Fruit fly (Drosophila melanogaster) whole organism, prepupa: ENCODE measurements around the gene CG3091.
A peak's percentile ranks its signal among the peaks of the same experiment; 100 is the strongest.

Experiments used
- Blimp-1 ChIP-seq: fragments of 200-800 bp; sonication (Bioruptor generic); optimal IDR thresholded peaks from 3 replicates; lab custom pipeline; 2017; ENCODE audit warnings: missing biosample characterization, missing genetic modification characterization, mild to moderate bottlenecking, moderate library complexity, missing genetic modification reagents
- CG10669 ChIP-seq: fragments of 200-800 bp; sonication (Bioruptor generic); optimal IDR thresholded peaks from 3 replicates; lab custom pipeline; 2018; ENCODE audit warnings: missing biosample characterization, mild to moderate bottlenecking, missing genetic modification characterization, moderate library complexity
- CG11762 ChIP-seq: fragments of 200-800 bp; sonication (Bioruptor generic); optimal IDR thresholded peaks from 3 replicates; lab custom pipeline; 2016; ENCODE audit warnings: missing biosample characterization, missing genetic modification characterization; ENCODE audit not compliant: insufficient read depth
- CG11902 ChIP-seq: fragments of 200-800 bp; sonication (Bioruptor generic); optimal IDR thresholded peaks from 3 replicates; lab custom pipeline; 2016; ENCODE audit warnings: missing biosample characterization, missing genetic modification characterization
- CG15336 ChIP-seq: fragments of 200-800 bp; sonication (Bioruptor generic); IDR thresholded peaks from 2 replicates; pipeline ENCODE4 v1.3.6; 2022; ENCODE audit warnings: missing biosample characterization, missing genetic modification characterization
- CG31627 ChIP-seq: fragments of 200-800 bp; sonication (Bioruptor generic); optimal IDR thresholded peaks from 3 replicates; lab custom pipeline; 2016; ENCODE audit warnings: missing biosample characterization, missing genetic modification characterization
- CG32006 ChIP-seq: fragments of 200-800 bp; sonication (Bioruptor generic); optimal IDR thresholded peaks from 3 replicates; lab custom pipeline; 2017; ENCODE audit warnings: missing biosample characterization, mild to moderate bottlenecking, missing genetic modification characterization
- CG34406 ChIP-seq: fragments of 200-800 bp; sonication (Bioruptor generic); optimal IDR thresholded peaks from 3 replicates; lab custom pipeline; 2016; ENCODE audit warnings: missing biosample characterization, missing genetic modification characterization
- CG3919 ChIP-seq: fragments of 200-800 bp; sonication (Bioruptor generic); optimal IDR thresholded peaks from 3 replicates; lab custom pipeline; 2016; ENCODE audit warnings: missing biosample characterization, missing genetic modification characterization
- CG6163 ChIP-seq: fragments of 200-800 bp; sonication (Bioruptor generic); IDR thresholded peaks from 3 replicates; pipeline ENCODE4 v1.3.6; 2022; ENCODE audit warnings: missing biosample characterization, missing genetic modification characterization
- CG6854 ChIP-seq: fragments of 200-800 bp; sonication (Bioruptor generic); optimal IDR thresholded peaks from 2 replicates; lab custom pipeline; 2017; ENCODE audit warnings: missing biosample characterization, mild to moderate bottlenecking, missing genetic modification characterization
- CG7368 ChIP-seq: fragments of 200-800 bp; sonication (Bioruptor generic); optimal IDR thresholded peaks from 3 replicates; lab custom pipeline; 2016; ENCODE audit warnings: missing biosample characterization, missing genetic modification characterization
- CG8632 ChIP-seq: fragments of 200-800 bp; sonication (Bioruptor generic); optimal IDR thresholded peaks from 3 replicates; lab custom pipeline; 2016; ENCODE audit warnings: missing biosample characterization, missing genetic modification characterization
- CG9139 ChIP-seq: fragments of 200-800 bp; sonication (Bioruptor generic); optimal IDR thresholded peaks from 3 replicates; lab custom pipeline; 2017; ENCODE audit warnings: missing biosample characterization, mild to moderate bottlenecking, missing genetic modification characterization
- Eip75B ChIP-seq: fragments of 200-800 bp; sonication (Bioruptor generic); optimal IDR thresholded peaks from 3 replicates; lab custom pipeline; 2016; ENCODE audit warnings: missing biosample characterization, missing genetic modification characterization
- Eip78C ChIP-seq: fragments of 200-800 bp; sonication (Bioruptor generic); peaks from one replicate; lab custom pipeline; 2016; ENCODE audit warnings: missing biosample characterization, missing genetic modification characterization
- Eip93F ChIP-seq: fragments of 200-800 bp; sonication (Bioruptor generic); optimal IDR thresholded peaks from 2 replicates; lab custom pipeline; 2016; ENCODE audit warnings: missing biosample characterization, mild to moderate bottlenecking, missing genetic modification characterization
- Ets21C ChIP-seq: fragments of 200-800 bp; sonication (Bioruptor generic); optimal IDR thresholded peaks from 3 replicates; lab custom pipeline; 2016; ENCODE audit warnings: missing biosample characterization, missing genetic modification characterization
- Gug ChIP-seq: fragments of 200-800 bp; sonication (Bioruptor generic); IDR thresholded peaks from 2 replicates; pipeline ENCODE4 v1.3.6; 2022; ENCODE audit warnings: missing biosample characterization, missing genetic modification characterization
- Hr39 ChIP-seq: fragments of 200-800 bp; sonication (Bioruptor generic); optimal IDR thresholded peaks from 2 replicates; lab custom pipeline; 2016; ENCODE audit warnings: missing biosample characterization, missing genetic modification characterization
- Hr4 ChIP-seq: fragments of 200-800 bp; sonication (Bioruptor generic); optimal IDR thresholded peaks from 3 replicates; lab custom pipeline; 2016; ENCODE audit warnings: missing biosample characterization, missing genetic modification characterization
- Lpt ChIP-seq: fragments of 200-800 bp; sonication (Bioruptor generic); optimal IDR thresholded peaks from 3 replicates; lab custom pipeline; 2016; ENCODE audit warnings: missing biosample characterization, missing genetic modification characterization
- Met ChIP-seq: fragments of 200-800 bp; sonication (Bioruptor generic); optimal IDR thresholded peaks from 3 replicates; lab custom pipeline; 2016; ENCODE audit warnings: missing biosample characterization, missing genetic modification characterization
- OdsH ChIP-seq: fragments of 200-800 bp; sonication (Bioruptor generic); optimal IDR thresholded peaks from 3 replicates; lab custom pipeline; 2016; ENCODE audit warnings: missing biosample characterization, missing genetic modification characterization
- Sox102F ChIP-seq: fragments of 200-800 bp; sonication (Bioruptor generic); optimal IDR thresholded peaks from 2 replicates; lab custom pipeline; 2016; ENCODE audit warnings: missing biosample characterization, mild to moderate bottlenecking, missing genetic modification characterization
- Sox14 ChIP-seq: fragments of 200-800 bp; sonication (Bioruptor generic); optimal IDR thresholded peaks from 3 replicates; lab custom pipeline; 2016; ENCODE audit warnings: missing biosample characterization, missing genetic modification characterization
- achi ChIP-seq: fragments of 200-800 bp; sonication (Bioruptor generic); optimal IDR thresholded peaks from 3 replicates; lab custom pipeline; 2016; ENCODE audit warnings: missing biosample characterization, missing genetic modification characterization
- cyc ChIP-seq: fragments of 200-800 bp; sonication (Bioruptor generic); optimal IDR thresholded peaks from 3 replicates; lab custom pipeline; 2016; ENCODE audit warnings: missing biosample characterization, missing genetic modification characterization
- dac ChIP-seq: fragments of 200-800 bp; sonication (Bioruptor generic); optimal IDR thresholded peaks from 2 replicates; lab custom pipeline; 2017; ENCODE audit warnings: missing biosample characterization, mild to moderate bottlenecking, missing genetic modification characterization
- dsx ChIP-seq: fragments of 200-800 bp; optimal IDR thresholded peaks from 3 replicates; lab custom pipeline; 2019; ENCODE audit warnings: missing biosample characterization, mild to moderate bottlenecking, missing genetic modification characterization, moderate library complexity; ENCODE audit not compliant: poor library complexity, severe bottlenecking
- eg ChIP-seq: fragments of 200-800 bp; sonication (Bioruptor generic); IDR thresholded peaks from 3 replicates; pipeline ENCODE4 v1.3.6; 2022; ENCODE audit warnings: missing biosample characterization, missing genetic modification characterization
- esn ChIP-seq: fragments of 200-800 bp; sonication (Bioruptor generic); optimal IDR thresholded peaks from 2 replicates; lab custom pipeline; 2016; ENCODE audit warnings: missing biosample characterization, mild to moderate bottlenecking, missing genetic modification characterization, moderate library complexity
- fd59A ChIP-seq: fragments of 200-800 bp; sonication (Bioruptor generic); optimal IDR thresholded peaks from 2 replicates; lab custom pipeline; 2017; ENCODE audit warnings: missing biosample characterization, mild to moderate bottlenecking, missing genetic modification characterization, missing genetic modification reagents
- fd85E ChIP-seq: fragments of 200-800 bp; sonication (Bioruptor generic); optimal IDR thresholded peaks from 3 replicates; lab custom pipeline; 2016; ENCODE audit warnings: missing biosample characterization, missing genetic modification characterization
- fkh ChIP-seq: fragments of 200-800 bp; sonication (Bioruptor generic); optimal IDR thresholded peaks from 3 replicates; lab custom pipeline; 2017; ENCODE audit warnings: missing biosample characterization, mild to moderate bottlenecking, missing genetic modification characterization, moderate library complexity
- spab ChIP-seq: fragments of 200-800 bp; sonication (Bioruptor generic); optimal IDR thresholded peaks from 2 replicates; lab custom pipeline; 2017; ENCODE audit warnings: missing biosample characterization, mild to moderate bottlenecking, missing genetic modification characterization, missing genetic modification reagents
- ss ChIP-seq, 2 experiments: fragments of 200-800 bp; sonication (Bioruptor generic); optimal IDR thresholded peaks; 2 replicates in 1 of 2; 3 replicates in 1 of 2; lab custom pipeline; 2017 to 2018; ENCODE audit warnings: mild to moderate bottlenecking in 2 of 2, missing biosample characterization in 2 of 2, missing genetic modification characterization in 2 of 2, moderate library complexity in 1 of 2
- svp ChIP-seq: fragments of 200-800 bp; sonication (Bioruptor generic); peaks from one replicate; lab custom pipeline; 2016; ENCODE audit warnings: missing biosample characterization, missing genetic modification characterization
- topi ChIP-seq: fragments of 200-800 bp; sonication (Bioruptor generic); optimal IDR thresholded peaks from 3 replicates; lab custom pipeline; 2016; ENCODE audit warnings: missing biosample characterization, missing genetic modification characterization
- vri ChIP-seq: fragments of 200-800 bp; sonication (Bioruptor generic); optimal IDR thresholded peaks from 3 replicates; lab custom pipeline; 2016; ENCODE audit warnings: missing biosample characterization, mild to moderate bottlenecking, missing genetic modification characterization

The CG3091 gene

DNA sequence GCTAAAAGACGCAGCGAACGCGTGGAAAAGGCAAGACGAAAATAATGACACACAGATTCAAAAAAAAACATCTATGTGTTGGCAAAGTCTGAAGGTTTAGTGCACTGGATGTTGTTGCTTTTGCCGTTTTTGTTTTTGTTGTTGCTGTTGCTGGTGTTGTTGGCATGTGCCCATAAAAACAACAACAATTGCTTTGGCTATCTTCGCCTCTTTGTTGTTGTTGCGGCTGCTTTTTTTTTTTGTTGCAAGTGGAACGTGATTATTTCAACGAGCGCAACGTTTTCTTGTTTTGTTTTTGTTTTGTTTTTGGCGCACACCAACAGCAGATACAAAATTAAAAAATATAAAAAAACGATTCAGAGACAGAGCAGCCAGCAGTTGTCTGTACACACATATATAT, 35.1 kb upstream of the CG3091 start (continued):
- TF ChIP-seq CG6163 (GFP tag; lab: Robert Waterston, UW), result peak; percentile 94
- TF ChIP-seq spab (GFP tag; lab: Kevin White, UChicago), result peak; percentile 87
- peak; percentile 91 for TF ChIP-seq CG15336 (GFP tag; lab: Robert Waterston, UW)
- peak; percentile 4 for TF ChIP-seq vri (GFP tag; lab: Kevin White, UChicago)
- peak; percentile 74 for TF ChIP-seq dac (GFP tag; lab: Kevin White, UChicago)
- peak; percentile 57 for TF ChIP-seq CG11762
- TF ChIP-seq Gug (GFP tag; lab: Robert Waterston, UW), result peak; percentile 80
- TF ChIP-seq Ets21C (GFP tag; lab: Kevin White, UChicago), result no peak
- peak; percentile 65 for TF ChIP-seq svp (GFP tag; lab: Kevin White, UChicago)
- TF ChIP-seq Eip78C, result peak; percentile 81
- TF ChIP-seq CG34406 (GFP tag; lab: Kevin White, UChicago), result peak; percentile 46
- no peak for TF ChIP-seq fkh (GFP tag; lab: Kevin White, UChicago)
- peak; percentile 67 for TF ChIP-seq Eip75B (GFP tag; lab: Kevin White, UChicago)
- peak; percentile 74 for TF ChIP-seq dsx
- peak; percentile 95 for TF ChIP-seq eg (GFP tag; lab: Robert Waterston, UW)
- peak; percentile 66 for TF ChIP-seq achi (GFP tag; lab: Kevin White, UChicago)
- no peak for TF ChIP-seq CG11902 (GFP tag; lab: Kevin White, UChicago)
- TF ChIP-seq CG7368 (GFP tag; lab: Kevin White, UChicago), result peak; percentile 60
- no peak for TF ChIP-seq Blimp-1 (GFP tag; lab: Kevin White, UChicago)
- TF ChIP-seq Eip93F (GFP tag; lab: Kevin White, UChicago), result no peak
- TF ChIP-seq Lpt (GFP tag; lab: Kevin White, UChicago), result peak; percentile 94
- TF ChIP-seq Hr39 (GFP tag; lab: Kevin White, UChicago), result no peak
- peak; percentile 59 for TF ChIP-seq fd59A
- no peak for TF ChIP-seq Met (GFP tag; lab: Kevin White, UChicago)
- peak; percentile 33 for TF ChIP-seq fd85E (GFP tag; lab: Kevin White, UChicago)
- TF ChIP-seq Hr4 (GFP tag; lab: Kevin White, UChicago), result peak; percentile 11
- TF ChIP-seq CG31627 (GFP tag; lab: Kevin White, UChicago), result no peak
- TF ChIP-seq CG9139 (GFP tag; lab: Kevin White, UChicago), result peak; percentile 96
- no peak for TF ChIP-seq cyc (GFP tag; lab: Kevin White, UChicago)

dm6 chrX:2288327-2288726, 34.3 kb upstream of the CG3091 start:
- TF ChIP-seq CG9139 (GFP tag; lab: Kevin White, UChicago) (no peak), Sox102F (peak; percentile 16), Blimp-1 (GFP tag; lab: Kevin White, UChicago) (peak; percentile 9), CG8632 (GFP tag; lab: Kevin White, UChicago) (no peak), OdsH (GFP tag; lab: Kevin White, UChicago) (no peak), dac (GFP tag; lab: Kevin White, UChicago) (no peak), Sox14 (GFP tag; lab: Kevin White, UChicago) (peak; percentile 33), CG10669 (GFP tag; lab: Kevin White, UChicago) (no peak), Ets21C (GFP tag; lab: Kevin White, UChicago) (no peak), vri (GFP tag; lab: Kevin White, UChicago) (no peak), dsx (peak; percentile 33), CG15336 (GFP tag; lab: Robert Waterston, UW) (0 out of 2 replicates have a peak, but pooled peaks have one; percentile 8), ss (GFP tag; optimal IDR thresholded peaks at IDR 0.05; lab: Kevin White, UChicago) (no peak), topi (GFP tag; lab: Kevin White, UChicago) (no peak), eg (GFP tag; lab: Robert Waterston, UW) (peak; percentile 50; the same call in 1 of the 3 replicates), CG3919 (no peak), fkh (GFP tag; lab: Kevin White, UChicago) (peak; percentile 35), CG32006 (GFP tag; lab: Kevin White, UChicago) (no peak), fd85E (GFP tag; lab: Kevin White, UChicago) (no peak), Eip93F (GFP tag; lab: Kevin White, UChicago) (peak; percentile 16), CG6163 (GFP tag; lab: Robert Waterston, UW) (peak; percentile 64; the same call in 2 of the 3 replicates), achi (GFP tag; lab: Kevin White, UChicago) (no peak), CG6854 (GFP tag; lab: Kevin White, UChicago) (peak; percentile 47), esn (GFP tag; lab: Kevin White, UChicago) (no peak)
